Worm (Caenorhabditis elegans) whole organism, L2 larva: ENCODE measurements around the gene dct-12.

Experiments used
- ZK546.5 ChIP-seq: sonication (generic microtip); optimal IDR thresholded peaks from 2 replicates; lab custom pipeline; 2017; ENCODE audit warnings: missing biosample characterization, missing genetic modification characterization
- lin-13 ChIP-seq: fragments of 150-350 bp; optimal IDR thresholded peaks from 2 replicates; lab custom pipeline; 2014; ENCODE audit warnings: missing biosample characterization, missing genetic modification reagents, missing genetic modification characterization
- lsy-2 ChIP-seq, 2 experiments: fragments of 150-350 bp in 1 of 2; sonication (generic microtip) in 1 of 2; optimal IDR thresholded peaks; 2 replicates each; lab custom pipeline; 2014 to 2017; ENCODE audit warnings: missing biosample characterization in 2 of 2, missing genetic modification characterization in 2 of 2
- nhr-237 ChIP-seq: fragments of 150-350 bp; optimal IDR thresholded peaks from 2 replicates; lab custom pipeline; 2014; ENCODE audit warnings: missing biosample characterization, missing genetic modification characterization
- ztf-1 ChIP-seq: fragments of 200-800 bp; sonication (Bioruptor generic); conservative IDR thresholded peaks from 2 replicates; pipeline ENCODE4 v1.3.6; 2022; ENCODE audit warnings: missing genetic modification characterization, missing compliant biosample characterization

- TF ChIP-seq ztf-1 (GFP tag; lab: Robert Waterston, UW) (no peak), nhr-237 (no peak), ZK546.5 (no peak), lin-13 (no peak), lsy-2 (tag; optimal IDR thresholded peaks at IDR 0.05; lab: Kevin White, UChicago) (no peak)
Observed at ce11 chrII:12460602-12461453, 28.6 kb upstream of the dct-12 start, which contains the start of gene tag-280.
